Worm (Caenorhabditis elegans): ENCODE data around the gene cysl-1.

- no peak for TF ChIP-seq ref-1 (GFP tag; conservative IDR thresholded peaks at IDR 0.05)
- no peak for TF ChIP-seq klf-2 (GFP tag; conservative IDR thresholded peaks at IDR 0.05)
- TF ChIP-seq ztf-29 (GFP tag; IDR thresholded peaks at IDR 0.05): 0 out of 2 replicates have a peak, but pooled peaks have one; percentile 7
- no peak for TF ChIP-seq med-1 (GFP tag; optimal IDR thresholded peaks at IDR 0.05; ENCODE audit: insufficient read depth)
- TF ChIP-seq T22C8.4 (GFP tag; IDR thresholded peaks at IDR 0.05): peak; percentile 70
- no peak for TF ChIP-seq tab-1 (GFP tag; IDR thresholded peaks at IDR 0.05)
- TF ChIP-seq flt-1 (GFP tag; IDR thresholded peaks at IDR 0.05): peak; percentile 74; the same call in 1 of the 2 replicates
Observed at ce11 chrX:9999599-10000201, 45.4 kb upstream of the cysl-1 start.
